Fruit fly (Drosophila melanogaster): Measurements from ENCODE around the gene COX7A.
A peak's percentile ranks its signal among the peaks of the same experiment; 100 is the strongest.

Gene COX7A

DNA sequence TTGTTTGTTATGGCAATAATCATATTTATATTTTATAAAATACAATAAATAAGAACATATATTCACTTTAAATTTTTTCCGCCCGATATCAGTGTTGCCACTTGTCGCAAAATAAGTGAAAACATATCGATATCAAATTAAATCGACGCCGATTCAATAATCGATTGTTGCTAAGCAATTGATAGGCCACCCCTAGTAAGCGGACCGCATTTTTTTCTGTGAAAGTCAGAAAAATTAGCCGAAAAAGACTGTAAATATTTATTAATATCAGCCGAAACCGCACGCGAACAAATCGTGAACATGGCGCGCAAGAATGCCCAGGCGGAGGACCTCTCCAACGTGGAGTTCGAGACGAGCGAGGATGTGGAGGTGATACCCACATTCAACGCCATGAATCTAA is 27.8 kb downstream of the COX7A start, which contains the start of gene CG7483 (continued):
- TF ChIP-seq tup (GFP tag; optimal IDR thresholded peaks at IDR 0.05) (no peak), CG11696 (GFP tag; IDR thresholded peaks at IDR 0.05) (no peak), CG12769 (tag; optimal IDR thresholded peaks at IDR 0.05) (no peak), Meics (GFP tag; optimal IDR thresholded peaks at IDR 0.05) (no peak), CG7556 (GFP tag; optimal IDR thresholded peaks at IDR 0.05) (no peak), ERR (GFP tag; optimal IDR thresholded peaks at IDR 0.05) (no peak), tna (GFP tag; IDR thresholded peaks at IDR 0.05; ENCODE audit: partially characterized antibody) (peak; percentile 65), CG3065 (GFP tag; optimal IDR thresholded peaks at IDR 0.05) (no peak), mld (GFP tag; IDR thresholded peaks at IDR 0.05; ENCODE audit: partially characterized antibody) (no peak), CrebB (tag; optimal IDR thresholded peaks at IDR 0.05) (no peak), Lim3 (GFP tag; IDR thresholded peaks at IDR 0.05) (no peak), CG7963 (GFP tag; IDR thresholded peaks at IDR 0.05; ENCODE audit: partially characterized antibody) (peak; percentile 71), CG6854 (GFP tag; optimal IDR thresholded peaks at IDR 0.05) (no peak), oc (tag; optimal IDR thresholded peaks at IDR 0.05) (no peak), pita (GFP tag; optimal IDR thresholded peaks at IDR 0.05) (no peak), CG32767 (GFP tag; IDR thresholded peaks at IDR 0.05) (no peak; the same call in 1 of the 2 replicates), ato (GFP tag; IDR thresholded peaks at IDR 0.05; ENCODE audit: partially characterized antibody) (peak; percentile 90), CG30403 (GFP tag; optimal IDR thresholded peaks at IDR 0.05) (no peak), CG7928 (GFP tag; optimal IDR thresholded peaks at IDR 0.05) (no peak), E2f1 (GFP tag; IDR thresholded peaks at IDR 0.05) (no peak), CG12391 (tag; optimal IDR thresholded peaks at IDR 0.05) (no peak), org-1 (GFP tag; optimal IDR thresholded peaks at IDR 0.05) (no peak), HHEX (GFP tag; optimal IDR thresholded peaks at IDR 0.05) (no peak), HLH4C (GFP tag; IDR thresholded peaks at IDR 0.05; ENCODE audit: partially characterized antibody) (peak; percentile 82), gt (GFP tag; IDR thresholded peaks at IDR 0.05) (no peak), Elba2 (GFP tag; optimal IDR thresholded peaks at IDR 0.05) (no peak), Pdp1 (GFP tag; optimal IDR thresholded peaks at IDR 0.05) (no peak), CG12659 (GFP tag; optimal IDR thresholded peaks at IDR 0.05) (peak; percentile 42), vvl (GFP tag; IDR thresholded peaks at IDR 0.05) (no peak), btn (GFP tag; optimal IDR thresholded peaks at IDR 0.05) (no peak), pfk (GFP tag; optimal IDR thresholded peaks at IDR 0.05) (no peak), ab (GFP tag; optimal IDR thresholded peaks at IDR 0.05) (no peak), E2f2 (GFP tag; IDR thresholded peaks at IDR 0.05) (peak; percentile 98), Jarid2 (GFP tag; optimal IDR thresholded peaks at IDR 0.05) (no peak), CG12155 (GFP tag; optimal IDR thresholded peaks at IDR 0.05) (no peak), ttk (GFP tag; IDR thresholded peaks at IDR 0.05) (no peak), trh (GFP tag; optimal IDR thresholded peaks at IDR 0.05) (no peak), bsh (GFP tag; optimal IDR thresholded peaks at IDR 0.05) (no peak), CG5245 (GFP tag; optimal IDR thresholded peaks at IDR 0.05) (no peak), Six4 (GFP tag; optimal IDR thresholded peaks at IDR 0.05) (no peak), stc (GFP tag; IDR thresholded peaks at IDR 0.05) (no peak), Dip2 (GFP tag; IDR thresholded peaks at IDR 0.05) (no peak), Mad (GFP tag; optimal IDR thresholded peaks at IDR 0.05) (no peak), aop (GFP tag; IDR thresholded peaks at IDR 0.05) (no peak), lilli (GFP tag; optimal IDR thresholded peaks at IDR 0.05) (no peak), CG6175 (GFP tag; IDR thresholded peaks at IDR 0.05) (no peak), CG10267 (tag; optimal IDR thresholded peaks at IDR 0.05) (peak; percentile 48), Ets65A (GFP tag) (no peak), pros (GFP tag; optimal IDR thresholded peaks at IDR 0.05) (no peak), Hand (GFP tag; optimal IDR thresholded peaks at IDR 0.05) (no peak), NC2β (GFP tag; optimal IDR thresholded peaks at IDR 0.05) (no peak), dpn (GFP tag; optimal IDR thresholded peaks at IDR 0.05) (no peak)
